Worm (Caenorhabditis elegans) whole organism, early embryonic: ENCODE data around the gene clh-1.

Experiments used
- B0310.2 ChIP-seq: sonication (generic microtip); optimal IDR thresholded peaks from 2 replicates; lab custom pipeline; 2016; ENCODE audit warnings: mild to moderate bottlenecking, missing genetic modification characterization, missing compliant biosample characterization
- F13C5.2 ChIP-seq: sonication (generic microtip); optimal IDR thresholded peaks from 2 replicates; lab custom pipeline; 2017; ENCODE audit warnings: mild to moderate bottlenecking, missing genetic modification characterization, inconsistent platforms, missing compliant biosample characterization
- aly-1 ChIP-seq: sonication (generic microtip); optimal IDR thresholded peaks from 2 replicates; lab custom pipeline; 2016; ENCODE audit warnings: missing genetic modification characterization, missing compliant biosample characterization
- ama-1 ChIP-seq: fragments of 150-350 bp; optimal IDR thresholded peaks from 2 replicates; lab custom pipeline; 2014
- ceh-13 ChIP-seq: fragments of 200-800 bp; sonication (Bioruptor generic); optimal IDR thresholded peaks from 2 replicates; lab custom pipeline; 2018; ENCODE audit warnings: mild to moderate bottlenecking, missing genetic modification characterization, missing compliant biosample characterization
- ets-7 ChIP-seq: sonication (generic microtip); optimal IDR thresholded peaks from 2 replicates; lab custom pipeline; 2016; ENCODE audit warnings: missing genotype, missing genetic modification characterization, missing compliant biosample characterization
- flt-1 ChIP-seq: fragments of 200-800 bp; sonication (Bioruptor generic); IDR thresholded peaks from 2 replicates; pipeline ENCODE4 v1.3.6; 2022; ENCODE audit warnings: missing genetic modification characterization, missing compliant biosample characterization
- hnd-1 ChIP-seq: sonication (generic microtip); optimal IDR thresholded peaks from 2 replicates; lab custom pipeline; 2016; ENCODE audit warnings: missing genetic modification characterization, missing compliant biosample characterization
- pes-1 ChIP-seq: fragments of 200-800 bp; sonication (Bioruptor generic); IDR thresholded peaks from 2 replicates; pipeline ENCODE4 v1.3.6; 2022; ENCODE audit warnings: missing genetic modification reagents, missing genetic modification characterization, missing compliant biosample characterization
- scrt-1 ChIP-seq: fragments of 200-800 bp; sonication (Bioruptor generic); IDR thresholded peaks from 2 replicates; pipeline ENCODE4 v1.3.6; 2022; ENCODE audit warnings: missing genetic modification characterization, missing compliant biosample characterization
- sea-1 ChIP-seq: fragments of 200-800 bp; sonication (Bioruptor generic); conservative IDR thresholded peaks from 2 replicates; pipeline ENCODE4 v1.3.6; 2022; ENCODE audit warnings: missing genetic modification characterization, missing compliant biosample characterization
- tbx-11 ChIP-seq: fragments of 200-800 bp; sonication (Bioruptor generic); IDR thresholded peaks from 2 replicates; pipeline ENCODE4 v1.3.6; 2022; ENCODE audit warnings: missing genetic modification characterization, missing compliant biosample characterization
- tbx-37 ChIP-seq: fragments of 200-800 bp; sonication (Bioruptor generic); conservative IDR thresholded peaks from 2 replicates; pipeline ENCODE4 v1.3.6; 2022; ENCODE audit warnings: missing genetic modification reagents, missing genetic modification characterization, missing compliant biosample characterization
- tra-4 ChIP-seq: sonication (generic microtip); optimal IDR thresholded peaks from 2 replicates; lab custom pipeline; 2017; ENCODE audit warnings: missing genetic modification characterization, missing compliant biosample characterization

DNA sequence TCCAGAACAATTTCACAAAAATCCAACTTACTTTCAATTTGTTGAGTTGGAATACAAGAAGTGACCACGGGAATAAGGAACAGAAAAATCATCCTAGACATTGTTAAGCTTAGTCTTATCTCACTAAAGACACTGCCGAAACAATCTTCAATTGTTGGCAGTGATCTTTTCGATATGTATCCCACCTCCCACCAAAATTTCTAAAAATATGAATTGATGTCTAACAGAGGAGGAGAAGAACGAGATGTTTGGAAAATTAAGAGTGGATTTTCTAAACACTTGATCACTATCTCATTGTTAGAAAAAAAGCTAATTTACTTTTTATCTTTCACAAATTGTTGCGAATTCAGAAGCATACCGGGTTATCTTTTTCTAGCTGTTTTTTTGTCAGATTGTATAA is 23.8 kb downstream of the clh-1 start, which contains the start of gene clec-144:
- TF ChIP-seq ama-1 (lab: Kevin White, UChicago), result no peak
- TF ChIP-seq F13C5.2, result no peak
- TF ChIP-seq flt-1 (GFP tag; lab: Robert Waterston, UW), result no peak
- no peak for TF ChIP-seq ceh-13 (GFP tag; lab: Kevin White, UChicago)
- no peak for TF ChIP-seq pes-1 (GFP tag; lab: Robert Waterston, UW)
- TF ChIP-seq sea-1 (GFP tag; lab: Robert Waterston, UW), result no peak
- TF ChIP-seq tra-4, result no peak
- no peak for TF ChIP-seq B0310.2 (tag; lab: Kevin White, UChicago)
- TF ChIP-seq hnd-1 (tag; lab: Kevin White, UChicago), result no peak
- no peak for TF ChIP-seq tbx-37
- no peak for TF ChIP-seq aly-1
- no peak for TF ChIP-seq tbx-11
- no peak for TF ChIP-seq scrt-1 (GFP tag; lab: Robert Waterston, UW)
- TF ChIP-seq ets-7 (tag; lab: Kevin White, UChicago), result no peak
